Fruit fly (Drosophila melanogaster) whole organism: ENCODE results near the gene Porin2.

Experiments used
- CG8478 ChIP-seq: fragments of >200 bp; optimal IDR thresholded peaks from 2 replicates; lab custom pipeline; 2018; ENCODE audit warnings: inconsistent platforms
- Dll ChIP-seq: fragments of >200 bp; optimal IDR thresholded peaks from 2 replicates; lab custom pipeline; 2017
- EcR ChIP-seq, 2 experiments: fragments of >200 bp; optimal IDR thresholded peaks; 2 replicates each; lab custom pipeline; 2017; ENCODE audit warnings: missing biosample characterization in 2 of 2, missing genetic modification characterization in 2 of 2, missing genetic modification reagents in 2 of 2
- pan ChIP-seq: fragments of >200 bp; optimal IDR thresholded peaks from 2 replicates; lab custom pipeline; 2017
- psq ChIP-seq: fragments of >200 bp; optimal IDR thresholded peaks from 2 replicates; lab custom pipeline; 2017
- usp ChIP-seq: fragments of >200 bp; optimal IDR thresholded peaks from 2 replicates; lab custom pipeline; 2017; ENCODE audit warnings: missing biosample characterization, missing genetic modification characterization, mixed read lengths

DNA sequence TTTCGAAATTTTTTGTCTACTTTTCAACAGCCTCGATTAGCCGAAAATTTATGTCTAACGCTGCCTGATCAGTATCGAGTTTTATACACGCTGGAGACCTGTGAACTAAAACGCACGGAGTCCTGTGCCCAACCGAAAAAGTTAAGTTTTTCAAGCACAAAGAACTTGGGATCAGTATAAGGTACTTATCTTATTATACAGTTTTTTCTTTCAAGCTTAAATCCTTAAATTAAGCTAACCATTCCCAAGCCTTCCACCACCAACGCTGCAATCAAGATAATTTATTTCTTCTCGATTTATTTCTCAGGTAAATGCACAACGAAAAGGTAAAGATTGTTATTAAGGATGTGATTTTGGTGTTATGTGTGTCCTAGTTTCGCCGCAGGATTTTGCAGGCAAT lies at the start of gene Porin2:
- TF ChIP-seq EcR (GFP tag; optimal IDR thresholded peaks at IDR 0.05; lab: Kevin White, UChicago) (no peak), pan (lab: Kevin White, UChicago) (no peak), psq (lab: Kevin White, UChicago) (no peak), Dll (lab: Kevin White, UChicago) (no peak), usp (no peak), CG8478 (lab: Kevin White, UChicago) (no peak)
